Worm (Caenorhabditis elegans): Measurements from ENCODE around the gene cchl-1.

ce11 chrII:11275484-11275883, 39.3 kb upstream of the cchl-1 start:
- TF ChIP-seq attf-5 (GFP tag; optimal IDR thresholded peaks at IDR 0.05): no peak
- TF ChIP-seq lag-1 (GFP tag; IDR thresholded peaks at IDR 0.05): no peak
- no peak for TF ChIP-seq pha-4 (tag; optimal IDR thresholded peaks at IDR 0.05)
- TF ChIP-seq dpl-1 (GFP tag; optimal IDR thresholded peaks at IDR 0.05): no peak

Data from whole organism, young adult.